Fruit fly (Drosophila melanogaster) whole organism, prepupa: ENCODE results near the gene Takl1.

ENCODE experiments used
- Blimp-1 ChIP-seq: fragments of 200-800 bp; sonication (Bioruptor generic); optimal IDR thresholded peaks from 3 replicates; lab custom pipeline; 2017; ENCODE audit warnings: missing biosample characterization, missing genetic modification characterization, mild to moderate bottlenecking, moderate library complexity, missing genetic modification reagents
- CG10631 ChIP-seq: fragments of 200-800 bp; sonication (Bioruptor generic); optimal IDR thresholded peaks from 2 replicates; lab custom pipeline; 2016; ENCODE audit warnings: missing biosample characterization, missing genetic modification characterization
- CG10669 ChIP-seq: fragments of 200-800 bp; sonication (Bioruptor generic); optimal IDR thresholded peaks from 3 replicates; lab custom pipeline; 2018; ENCODE audit warnings: missing biosample characterization, mild to moderate bottlenecking, missing genetic modification characterization, moderate library complexity
- CG11294 ChIP-seq: fragments of 200-800 bp; sonication (Bioruptor generic); IDR thresholded peaks from 2 replicates; pipeline ENCODE4 v1.3.6; 2022; ENCODE audit warnings: missing biosample characterization, missing genetic modification characterization
- CG11762 ChIP-seq: fragments of 200-800 bp; sonication (Bioruptor generic); optimal IDR thresholded peaks from 3 replicates; lab custom pipeline; 2016; ENCODE audit warnings: missing biosample characterization, missing genetic modification characterization; ENCODE audit not compliant: insufficient read depth
- CG11902 ChIP-seq: fragments of 200-800 bp; sonication (Bioruptor generic); optimal IDR thresholded peaks from 3 replicates; lab custom pipeline; 2016; ENCODE audit warnings: missing biosample characterization, missing genetic modification characterization
- CG15336 ChIP-seq: fragments of 200-800 bp; sonication (Bioruptor generic); IDR thresholded peaks from 2 replicates; pipeline ENCODE4 v1.3.6; 2022; ENCODE audit warnings: missing biosample characterization, missing genetic modification characterization
- CG1621 ChIP-seq: fragments of 200-800 bp; sonication (Bioruptor generic); optimal IDR thresholded peaks from 3 replicates; lab custom pipeline; 2018; ENCODE audit warnings: missing biosample characterization, mild to moderate bottlenecking, missing genetic modification characterization
- CG16779 ChIP-seq: fragments of 200-800 bp; sonication (Bioruptor generic); optimal IDR thresholded peaks from 3 replicates; lab custom pipeline; 2017; ENCODE audit warnings: missing biosample characterization, mild to moderate bottlenecking, missing genetic modification characterization
- CG3032 ChIP-seq: fragments of 200-800 bp; optimal IDR thresholded peaks from 2 replicates; lab custom pipeline; 2019; ENCODE audit warnings: missing biosample characterization, mild to moderate bottlenecking, missing genetic modification characterization, moderate library complexity
- CG31627 ChIP-seq: fragments of 200-800 bp; sonication (Bioruptor generic); optimal IDR thresholded peaks from 3 replicates; lab custom pipeline; 2016; ENCODE audit warnings: missing biosample characterization, missing genetic modification characterization
- CG32006 ChIP-seq: fragments of 200-800 bp; sonication (Bioruptor generic); optimal IDR thresholded peaks from 3 replicates; lab custom pipeline; 2017; ENCODE audit warnings: missing biosample characterization, mild to moderate bottlenecking, missing genetic modification characterization
- CG34406 ChIP-seq: fragments of 200-800 bp; sonication (Bioruptor generic); optimal IDR thresholded peaks from 3 replicates; lab custom pipeline; 2016; ENCODE audit warnings: missing biosample characterization, missing genetic modification characterization
- CG3919 ChIP-seq: fragments of 200-800 bp; sonication (Bioruptor generic); optimal IDR thresholded peaks from 3 replicates; lab custom pipeline; 2016; ENCODE audit warnings: missing biosample characterization, missing genetic modification characterization
- CG4318 ChIP-seq: fragments of 200-800 bp; sonication (Bioruptor generic); optimal IDR thresholded peaks from 3 replicates; lab custom pipeline; 2017; ENCODE audit warnings: missing biosample characterization, mild to moderate bottlenecking, missing genetic modification characterization
- CG6163 ChIP-seq: fragments of 200-800 bp; sonication (Bioruptor generic); IDR thresholded peaks from 3 replicates; pipeline ENCODE4 v1.3.6; 2022; ENCODE audit warnings: missing biosample characterization, missing genetic modification characterization
- CG6276 ChIP-seq: fragments of 200-800 bp; sonication (Bioruptor generic); optimal IDR thresholded peaks from 2 replicates; lab custom pipeline; 2017; ENCODE audit warnings: missing biosample characterization, mild to moderate bottlenecking, missing genetic modification characterization
- CG6792 ChIP-seq: fragments of 200-800 bp; sonication (Bioruptor generic); optimal IDR thresholded peaks from 3 replicates; lab custom pipeline; 2016; ENCODE audit warnings: missing biosample characterization, missing genetic modification characterization
- CG6808 ChIP-seq: fragments of 200-800 bp; sonication (Bioruptor generic); optimal IDR thresholded peaks from 3 replicates; lab custom pipeline; 2017; ENCODE audit warnings: missing biosample characterization, missing genetic modification characterization, mild to moderate bottlenecking, moderate library complexity, missing genetic modification reagents
- CG6854 ChIP-seq: fragments of 200-800 bp; sonication (Bioruptor generic); optimal IDR thresholded peaks from 2 replicates; lab custom pipeline; 2017; ENCODE audit warnings: missing biosample characterization, mild to moderate bottlenecking, missing genetic modification characterization
- CG8319 ChIP-seq: fragments of 200-800 bp; sonication (Bioruptor generic); optimal IDR thresholded peaks from 3 replicates; lab custom pipeline; 2016; ENCODE audit warnings: missing biosample characterization, missing genetic modification characterization
- CG8632 ChIP-seq: fragments of 200-800 bp; sonication (Bioruptor generic); optimal IDR thresholded peaks from 3 replicates; lab custom pipeline; 2016; ENCODE audit warnings: missing biosample characterization, missing genetic modification characterization
- CG9139 ChIP-seq: fragments of 200-800 bp; sonication (Bioruptor generic); optimal IDR thresholded peaks from 3 replicates; lab custom pipeline; 2017; ENCODE audit warnings: missing biosample characterization, mild to moderate bottlenecking, missing genetic modification characterization
- Eip75B ChIP-seq: fragments of 200-800 bp; sonication (Bioruptor generic); optimal IDR thresholded peaks from 3 replicates; lab custom pipeline; 2016; ENCODE audit warnings: missing biosample characterization, missing genetic modification characterization
- Eip78C ChIP-seq: fragments of 200-800 bp; sonication (Bioruptor generic); peaks from one replicate; lab custom pipeline; 2016; ENCODE audit warnings: missing biosample characterization, missing genetic modification characterization
- Ets96B ChIP-seq: fragments of 200-800 bp; optimal IDR thresholded peaks from 2 replicates; lab custom pipeline; 2019; ENCODE audit warnings: missing biosample characterization, mild to moderate bottlenecking, missing genetic modification characterization, moderate library complexity
- Gug ChIP-seq: fragments of 200-800 bp; sonication (Bioruptor generic); IDR thresholded peaks from 2 replicates; pipeline ENCODE4 v1.3.6; 2022; ENCODE audit warnings: missing biosample characterization, missing genetic modification characterization
- Hr39 ChIP-seq: fragments of 200-800 bp; sonication (Bioruptor generic); optimal IDR thresholded peaks from 2 replicates; lab custom pipeline; 2016; ENCODE audit warnings: missing biosample characterization, missing genetic modification characterization
- Hr4 ChIP-seq: fragments of 200-800 bp; sonication (Bioruptor generic); optimal IDR thresholded peaks from 3 replicates; lab custom pipeline; 2016; ENCODE audit warnings: missing biosample characterization, missing genetic modification characterization
- Met ChIP-seq: fragments of 200-800 bp; sonication (Bioruptor generic); optimal IDR thresholded peaks from 3 replicates; lab custom pipeline; 2016; ENCODE audit warnings: missing biosample characterization, missing genetic modification characterization
- OdsH ChIP-seq: fragments of 200-800 bp; sonication (Bioruptor generic); optimal IDR thresholded peaks from 3 replicates; lab custom pipeline; 2016; ENCODE audit warnings: missing biosample characterization, missing genetic modification characterization
- Smox ChIP-seq: fragments of 200-800 bp; sonication (Bioruptor generic); optimal IDR thresholded peaks from 3 replicates; lab custom pipeline; 2016; ENCODE audit warnings: missing biosample characterization, missing genetic modification characterization
- Sox102F ChIP-seq: fragments of 200-800 bp; sonication (Bioruptor generic); optimal IDR thresholded peaks from 2 replicates; lab custom pipeline; 2016; ENCODE audit warnings: missing biosample characterization, mild to moderate bottlenecking, missing genetic modification characterization
- Sox14 ChIP-seq: fragments of 200-800 bp; sonication (Bioruptor generic); optimal IDR thresholded peaks from 3 replicates; lab custom pipeline; 2016; ENCODE audit warnings: missing biosample characterization, missing genetic modification characterization
- Sox15 ChIP-seq: fragments of 200-800 bp; sonication (Bioruptor generic); optimal IDR thresholded peaks from 3 replicates; lab custom pipeline; 2016; ENCODE audit warnings: missing biosample characterization, missing genetic modification characterization
- achi ChIP-seq: fragments of 200-800 bp; sonication (Bioruptor generic); optimal IDR thresholded peaks from 3 replicates; lab custom pipeline; 2016; ENCODE audit warnings: missing biosample characterization, missing genetic modification characterization
- acj6 ChIP-seq: fragments of 200-800 bp; sonication (Bioruptor generic); optimal IDR thresholded peaks from 3 replicates; lab custom pipeline; 2016; ENCODE audit warnings: missing biosample characterization, missing genetic modification characterization
- cyc ChIP-seq: fragments of 200-800 bp; sonication (Bioruptor generic); optimal IDR thresholded peaks from 3 replicates; lab custom pipeline; 2016; ENCODE audit warnings: missing biosample characterization, missing genetic modification characterization
- dac ChIP-seq: fragments of 200-800 bp; sonication (Bioruptor generic); optimal IDR thresholded peaks from 2 replicates; lab custom pipeline; 2017; ENCODE audit warnings: missing biosample characterization, mild to moderate bottlenecking, missing genetic modification characterization
- dsx ChIP-seq: fragments of 200-800 bp; optimal IDR thresholded peaks from 3 replicates; lab custom pipeline; 2019; ENCODE audit warnings: missing biosample characterization, mild to moderate bottlenecking, missing genetic modification characterization, moderate library complexity; ENCODE audit not compliant: poor library complexity, severe bottlenecking
- esn ChIP-seq: fragments of 200-800 bp; sonication (Bioruptor generic); optimal IDR thresholded peaks from 2 replicates; lab custom pipeline; 2016; ENCODE audit warnings: missing biosample characterization, mild to moderate bottlenecking, missing genetic modification characterization, moderate library complexity
- fd59A ChIP-seq: fragments of 200-800 bp; sonication (Bioruptor generic); optimal IDR thresholded peaks from 2 replicates; lab custom pipeline; 2017; ENCODE audit warnings: missing biosample characterization, mild to moderate bottlenecking, missing genetic modification characterization, missing genetic modification reagents
- fd85E ChIP-seq: fragments of 200-800 bp; sonication (Bioruptor generic); optimal IDR thresholded peaks from 3 replicates; lab custom pipeline; 2016; ENCODE audit warnings: missing biosample characterization, missing genetic modification characterization
- lz ChIP-seq: fragments of 200-800 bp; sonication (Bioruptor generic); optimal IDR thresholded peaks from 3 replicates; lab custom pipeline; 2016; ENCODE audit warnings: missing biosample characterization, missing genetic modification characterization
- pdm3 ChIP-seq: fragments of 200-800 bp; sonication (Bioruptor generic); optimal IDR thresholded peaks from 3 replicates; lab custom pipeline; 2016; ENCODE audit warnings: missing biosample characterization, missing genetic modification characterization
- spab ChIP-seq: fragments of 200-800 bp; sonication (Bioruptor generic); optimal IDR thresholded peaks from 2 replicates; lab custom pipeline; 2017; ENCODE audit warnings: missing biosample characterization, mild to moderate bottlenecking, missing genetic modification characterization, missing genetic modification reagents
- ss ChIP-seq, 2 experiments: fragments of 200-800 bp; sonication (Bioruptor generic); optimal IDR thresholded peaks; 2 replicates in 1 of 2; 3 replicates in 1 of 2; lab custom pipeline; 2017 to 2018; ENCODE audit warnings: mild to moderate bottlenecking in 2 of 2, missing biosample characterization in 2 of 2, missing genetic modification characterization in 2 of 2, moderate library complexity in 1 of 2
- svp ChIP-seq: fragments of 200-800 bp; sonication (Bioruptor generic); peaks from one replicate; lab custom pipeline; 2016; ENCODE audit warnings: missing biosample characterization, missing genetic modification characterization
- topi ChIP-seq: fragments of 200-800 bp; sonication (Bioruptor generic); optimal IDR thresholded peaks from 3 replicates; lab custom pipeline; 2016; ENCODE audit warnings: missing biosample characterization, missing genetic modification characterization
- vri ChIP-seq: fragments of 200-800 bp; sonication (Bioruptor generic); optimal IDR thresholded peaks from 3 replicates; lab custom pipeline; 2016; ENCODE audit warnings: missing biosample characterization, mild to moderate bottlenecking, missing genetic modification characterization

The Takl1 gene

DNA sequence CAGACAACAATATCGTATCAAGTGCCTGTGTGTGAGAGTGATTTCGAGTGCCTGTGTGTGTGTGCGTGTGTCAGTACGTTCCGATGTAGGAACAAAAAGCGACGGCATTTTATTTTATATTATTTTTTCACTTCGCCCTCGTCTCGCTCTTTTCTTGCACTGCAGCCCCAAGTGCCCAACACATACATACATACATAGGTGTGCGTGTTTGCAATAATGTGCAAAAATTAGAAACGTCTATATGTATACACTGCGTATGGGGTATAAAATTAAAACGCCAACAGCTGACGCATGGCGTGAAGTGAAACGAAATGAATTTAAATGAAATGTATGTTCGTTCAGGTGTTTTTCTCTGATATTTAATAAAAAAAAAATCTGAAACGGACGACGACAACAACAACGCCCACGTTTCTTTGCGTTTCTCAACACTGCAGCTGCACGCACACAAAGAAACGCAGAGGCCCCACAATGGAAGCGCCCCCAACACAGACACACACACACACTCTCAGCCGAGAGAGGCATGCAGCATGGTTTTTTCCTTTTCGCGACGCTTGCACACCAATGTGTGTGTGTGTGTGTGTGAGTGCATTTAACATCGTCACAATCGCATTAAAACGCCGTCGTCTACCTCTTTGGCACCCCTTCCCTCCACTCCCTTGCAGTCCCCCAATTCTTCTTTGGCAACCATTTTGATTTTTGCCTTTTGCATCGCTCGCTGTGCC is 11.5 kb upstream of the Takl1 start:
- TF ChIP-seq Hr4 (GFP tag; lab: Kevin White, UChicago) (peak; percentile 74), CG6792 (GFP tag; lab: Kevin White, UChicago) (peak; percentile 56), spab (GFP tag; lab: Kevin White, UChicago) (peak; percentile 38), topi (GFP tag; lab: Kevin White, UChicago) (peak; percentile 43), CG6276 (peak; percentile 52), CG11762 (GFP tag; lab: Kevin White, UChicago) (no peak), lz (peak; percentile 58), CG6163 (GFP tag; lab: Robert Waterston, UW) (peak; percentile 74), ss (GFP tag; optimal IDR thresholded peaks at IDR 0.05; lab: Kevin White, UChicago) (peak; percentile 40 to 72), Sox15 (no peak), CG3919 (peak; percentile 55), Hr39 (GFP tag; lab: Kevin White, UChicago) (peak; percentile 24), vri (peak; percentile 64), dsx (peak; percentile 35), CG11294 (GFP tag; lab: Robert Waterston, UW) (peak; percentile 6; the same call in 1 of the 2 replicates), acj6 (GFP tag; lab: Kevin White, UChicago) (peak; percentile 57), CG6854 (GFP tag; lab: Kevin White, UChicago) (no peak), CG3032 (tag; lab: Kevin White, UChicago) (peak; percentile 26), Ets96B (peak; percentile 62), pdm3 (peak; percentile 59), dac (peak; percentile 1), CG10669 (GFP tag; lab: Kevin White, UChicago) (peak; percentile 33), CG32006 (peak; percentile 68), fd85E (GFP tag; lab: Kevin White, UChicago) (no peak), svp (GFP tag; lab: Kevin White, UChicago) (peak; percentile 77), achi (peak; percentile 62), Sox102F (GFP tag; lab: Kevin White, UChicago) (peak; percentile 43), Eip75B (GFP tag; lab: Kevin White, UChicago) (peak; percentile 71), fd59A (GFP tag; lab: Kevin White, UChicago) (peak; percentile 29), CG4318 (GFP tag; lab: Kevin White, UChicago) (peak; percentile 44), CG8632 (GFP tag; lab: Kevin White, UChicago) (peak; percentile 38), CG1621 (tag; lab: Kevin White, UChicago) (no peak), cyc (peak; percentile 24), Eip78C (GFP tag; lab: Kevin White, UChicago) (peak; percentile 85), OdsH (GFP tag; lab: Kevin White, UChicago) (peak; percentile 59), CG11902 (GFP tag; lab: Kevin White, UChicago) (no peak), esn (GFP tag; lab: Kevin White, UChicago) (peak; percentile 71), CG34406 (peak; percentile 46), Met (GFP tag; lab: Kevin White, UChicago) (peak; percentile 54), CG31627 (GFP tag; lab: Kevin White, UChicago) (peak; percentile 32), Blimp-1 (no peak), Sox14 (GFP tag; lab: Kevin White, UChicago) (peak; percentile 85), CG15336 (GFP tag; lab: Robert Waterston, UW) (peak; percentile 33; the same call in 1 of the 2 replicates), CG8319 (GFP tag; lab: Kevin White, UChicago) (peak; percentile 38), CG16779 (tag; lab: Kevin White, UChicago) (peak; percentile 38), CG6808 (GFP tag; lab: Kevin White, UChicago) (peak; percentile 67), CG9139 (peak; percentile 29), Gug (GFP tag; lab: Robert Waterston, UW) (no peak), CG10631 (GFP tag; lab: Kevin White, UChicago) (peak; percentile 64), Smox (GFP tag; lab: Kevin White, UChicago) (peak; percentile 55)
